Worm (Caenorhabditis elegans): ENCODE results near the gene Y17G7B.20.

DNA sequence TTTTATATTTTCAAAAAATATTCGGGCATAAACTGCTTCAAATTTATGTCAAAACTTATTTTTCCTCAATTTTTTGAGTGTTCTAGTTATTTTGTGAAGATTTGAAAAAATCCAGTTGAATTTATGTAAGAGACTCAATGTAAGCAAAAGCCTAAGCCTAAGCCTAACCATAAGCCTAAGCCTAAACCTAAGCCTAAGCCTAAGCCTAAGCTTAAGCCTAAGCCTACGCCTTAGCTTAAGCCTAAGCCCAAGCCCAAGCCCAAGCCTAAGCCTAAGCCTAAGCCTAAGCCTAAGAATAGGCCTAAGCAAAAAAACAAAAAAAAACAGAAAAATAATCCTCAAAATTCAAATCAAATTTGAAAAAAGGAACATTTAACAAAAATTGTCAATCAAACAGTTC, 49.5 kb downstream of the Y17G7B.20 start:
- TF ChIP-seq pqm-1 (tag; optimal IDR thresholded peaks at IDR 0.05), result no peak
- no peak for TF ChIP-seq ref-2 (tag; optimal IDR thresholded peaks at IDR 0.05)
- TF ChIP-seq F13H6.1 (tag; optimal IDR thresholded peaks at IDR 0.05), result no peak
- no peak for TF ChIP-seq C08G9.2 (tag; optimal IDR thresholded peaks at IDR 0.05)
- no peak for TF ChIP-seq C38D4.7 (GFP tag; optimal IDR thresholded peaks at IDR 0.05)
- TF ChIP-seq pag-3 (tag; optimal IDR thresholded peaks at IDR 0.05; ENCODE audit: borderline replicate concordance), result no peak
- no peak for TF ChIP-seq ceh-30 (tag; optimal IDR thresholded peaks at IDR 0.05)
- TF ChIP-seq pha-4 (tag; optimal IDR thresholded peaks at IDR 0.05), result no peak
- no peak for TF ChIP-seq ceh-45 (GFP tag; IDR thresholded peaks at IDR 0.05)
- TF ChIP-seq ama-1 (optimal IDR thresholded peaks at IDR 0.05), result no peak
- no peak for TF ChIP-seq ceh-9 (tag; optimal IDR thresholded peaks at IDR 0.05)
- no peak for TF ChIP-seq lim-6 (tag; optimal IDR thresholded peaks at IDR 0.05)
- no peak for TF ChIP-seq ceh-18 (tag; optimal IDR thresholded peaks at IDR 0.05)
